Fruit fly (Drosophila melanogaster) whole organism, embryonic: ENCODE data around the gene CG13123.

Experiments used
- ATbp ChIP-seq: fragments of 200-800 bp; sonication (Bioruptor generic); optimal IDR thresholded peaks from 2 replicates; lab custom pipeline; 2017; ENCODE audit warnings: missing biosample characterization, mild to moderate bottlenecking, missing genetic modification characterization, missing genetic modification reagents
- CG10366 ChIP-seq: fragments of 200-800 bp; sonication (Bioruptor generic); IDR thresholded peaks from 2 replicates; pipeline ENCODE4 v1.3.6; 2022; ENCODE audit warnings: missing biosample characterization, missing genetic modification characterization
- CG12155 ChIP-seq: fragments of 200-800 bp; sonication (Bioruptor generic); optimal IDR thresholded peaks from 3 replicates; lab custom pipeline; 2016; ENCODE audit warnings: missing biosample characterization, missing genetic modification characterization
- CG12299 ChIP-seq: fragments of 200-800 bp; sonication (Bioruptor generic); optimal IDR thresholded peaks from 2 replicates; lab custom pipeline; 2018; ENCODE audit warnings: missing biosample characterization, mild to moderate bottlenecking, missing genetic modification characterization
- CG13123 ChIP-seq: fragments of 200-800 bp; sonication (Bioruptor generic); optimal IDR thresholded peaks from 2 replicates; lab custom pipeline; 2016; ENCODE audit warnings: missing biosample characterization, missing genetic modification characterization
- CG1792 ChIP-seq: fragments of 200-800 bp; sonication (Bioruptor generic); optimal IDR thresholded peaks from 2 replicates; lab custom pipeline; 2016; ENCODE audit warnings: missing biosample characterization, missing genetic modification characterization
- HLH4C ChIP-seq: fragments of 200-800 bp; sonication (Bioruptor generic); IDR thresholded peaks from 3 replicates; pipeline ENCODE4 v1.3.6; 2022; ENCODE audit warnings: missing biosample characterization, missing genetic modification characterization; ENCODE audit not compliant: partially characterized antibody
- cas ChIP-seq: fragments of 200-800 bp; sonication (Bioruptor generic); IDR thresholded peaks from 2 replicates; pipeline ENCODE4 v1.3.6; 2022; ENCODE audit warnings: missing biosample characterization, missing genetic modification characterization
- psq ChIP-seq: fragments of 200-800 bp; sonication (Bioruptor generic); optimal IDR thresholded peaks from 2 replicates; lab custom pipeline; 2017; ENCODE audit warnings: missing biosample characterization, missing genetic modification characterization
- slou ChIP-seq: fragments of 200-800 bp; sonication (Bioruptor generic); optimal IDR thresholded peaks from 3 replicates; lab custom pipeline; 2016; ENCODE audit warnings: missing biosample characterization, missing genetic modification characterization
- tin ChIP-seq: fragments of 200-800 bp; sonication (Bioruptor generic); optimal IDR thresholded peaks from 3 replicates; lab custom pipeline; 2016; ENCODE audit warnings: missing biosample characterization, missing genetic modification characterization

dm6 chr2L:9770896-9771295 is 22.0 kb downstream of the CG13123 start, which contains the start of gene ppk18:
- TF ChIP-seq CG12155 (GFP tag; lab: Kevin White, UChicago) (no peak), CG13123 (no peak), cas (GFP tag; lab: Robert Waterston, UW) (no peak), ATbp (GFP tag; lab: Kevin White, UChicago) (no peak), CG10366 (no peak), CG12299 (tag; lab: Kevin White, UChicago) (no peak), psq (GFP tag; lab: Kevin White, UChicago) (no peak), tin (GFP tag; lab: Kevin White, UChicago) (no peak), slou (GFP tag; lab: Kevin White, UChicago) (no peak), CG1792 (GFP tag; lab: Kevin White, UChicago) (no peak), HLH4C (GFP tag; lab: Robert Waterston, UW) (no peak)
